Worm (Caenorhabditis elegans) whole organism, early embryonic: Measurements from ENCODE around the gene C14B9.10.

Experiments
- F13C5.2 ChIP-seq: sonication (generic microtip); optimal IDR thresholded peaks from 2 replicates; lab custom pipeline; 2017; ENCODE audit warnings: mild to moderate bottlenecking, missing genetic modification characterization, inconsistent platforms, missing compliant biosample characterization
- ama-1 ChIP-seq: fragments of 150-350 bp; optimal IDR thresholded peaks from 2 replicates; lab custom pipeline; 2014
- ets-7 ChIP-seq: sonication (generic microtip); optimal IDR thresholded peaks from 2 replicates; lab custom pipeline; 2016; ENCODE audit warnings: missing genotype, missing genetic modification characterization, missing compliant biosample characterization
- flt-1 ChIP-seq: fragments of 200-800 bp; sonication (Bioruptor generic); IDR thresholded peaks from 2 replicates; pipeline ENCODE4 v1.3.6; 2022; ENCODE audit warnings: missing genetic modification characterization, missing compliant biosample characterization
- tbx-11 ChIP-seq: fragments of 200-800 bp; sonication (Bioruptor generic); IDR thresholded peaks from 2 replicates; pipeline ENCODE4 v1.3.6; 2022; ENCODE audit warnings: missing genetic modification characterization, missing compliant biosample characterization
- tra-4 ChIP-seq: sonication (generic microtip); optimal IDR thresholded peaks from 2 replicates; lab custom pipeline; 2017; ENCODE audit warnings: missing genetic modification characterization, missing compliant biosample characterization

DNA sequence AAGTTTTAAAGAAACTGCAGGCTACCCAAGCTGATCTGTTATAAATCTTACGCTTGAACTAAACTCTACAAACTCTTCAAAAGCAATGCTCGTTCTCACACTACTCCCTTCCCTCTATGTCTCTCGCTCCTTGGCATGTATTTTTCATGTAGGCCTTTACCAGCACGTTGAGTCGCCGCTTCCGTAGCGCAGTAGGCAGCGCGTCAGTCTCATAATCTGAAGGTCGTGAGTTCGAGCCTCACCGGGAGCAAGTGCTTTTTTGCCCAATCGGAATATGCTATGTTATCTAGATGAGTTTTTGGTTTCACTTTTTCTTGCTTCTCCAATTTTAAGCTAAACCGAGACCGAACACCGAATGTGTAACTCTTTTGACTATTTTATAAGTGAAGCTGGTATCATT is 24.2 kb upstream of the C14B9.10 start:
- TF ChIP-seq flt-1 (peak; percentile 86), ets-7 (tag; lab: Kevin White, UChicago) (peak; percentile 50), ama-1 (lab: Kevin White, UChicago) (no peak), F13C5.2 (tag; lab: Kevin White, UChicago) (peak; percentile 80), tra-4 (tag; lab: Kevin White, UChicago) (peak; percentile 51), tbx-11 (GFP tag; lab: Robert Waterston, UW) (peak; percentile 77)
